Fruit fly (Drosophila melanogaster): Measurements from ENCODE around the gene Ir8a.

Gene Ir8a

dm6 chrX:9247171-9247783, 10.9 kb upstream of the Ir8a start, which contains the start of the genes amx and Dsor1:
Gene amx (minus strand): TSS chrX:9247336.
Gene Dsor1 (plus strand): TSS chrX:9247342.
- TF ChIP-seq noc (tag; optimal IDR thresholded peaks at IDR 0.05): no peak

DNA sequence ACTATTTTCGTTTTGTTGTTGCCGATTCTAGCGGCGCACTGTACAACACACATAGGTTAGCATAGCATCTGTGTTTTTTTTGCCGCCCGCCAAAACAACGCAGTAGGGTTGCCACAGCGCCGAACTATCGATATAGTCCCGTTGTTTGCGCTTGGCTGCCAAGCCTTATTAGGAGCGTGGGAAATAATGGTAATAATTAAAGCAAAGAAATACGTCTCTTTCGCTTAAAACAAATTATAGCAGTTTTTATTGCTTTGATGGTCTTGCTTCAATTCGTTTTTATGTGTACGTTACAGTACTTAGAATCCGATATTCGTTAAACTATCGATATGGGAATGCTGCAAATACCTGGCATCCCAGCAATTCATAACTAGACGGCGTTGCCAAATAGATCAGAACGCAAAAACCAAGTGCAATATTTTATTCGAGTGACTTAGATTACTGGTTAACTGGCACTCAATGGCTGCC, 7.1 kb upstream of the Ir8a start, which contains the start of the genes mxc and Larp7:
Gene mxc (minus strand): TSS at position 51 of the 468 bp plus-strand sequence.
Gene Larp7 (plus strand): TSS at position 401 of the 468 bp plus-strand sequence.
- no peak for TF ChIP-seq noc (tag; optimal IDR thresholded peaks at IDR 0.05)

DNA sequence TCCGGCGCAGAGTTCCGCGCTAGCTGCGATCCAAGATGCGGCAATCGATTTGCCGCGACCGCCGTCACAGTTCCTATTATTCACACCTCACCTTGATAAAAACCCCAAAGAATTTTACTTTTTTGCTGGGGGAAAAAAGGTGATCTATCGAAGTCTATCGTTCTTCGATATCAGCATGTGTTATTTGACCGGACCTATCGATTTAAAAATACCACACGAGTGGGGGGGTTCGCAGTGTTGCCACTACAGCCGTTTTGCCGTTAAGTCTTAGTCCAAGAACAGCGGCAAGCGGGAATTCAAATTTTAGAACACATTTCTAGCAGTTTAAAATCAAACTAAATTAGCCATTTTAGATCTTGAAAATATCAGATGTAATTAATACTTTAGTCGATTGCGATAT, 4.2 kb downstream of the Ir8a start, which contains the start of gene CG12121:
Gene CG12121 (minus strand): TSS at position 180 of the 400 bp plus-strand sequence.
- TF ChIP-seq noc (tag; optimal IDR thresholded peaks at IDR 0.05): no peak

DNA sequence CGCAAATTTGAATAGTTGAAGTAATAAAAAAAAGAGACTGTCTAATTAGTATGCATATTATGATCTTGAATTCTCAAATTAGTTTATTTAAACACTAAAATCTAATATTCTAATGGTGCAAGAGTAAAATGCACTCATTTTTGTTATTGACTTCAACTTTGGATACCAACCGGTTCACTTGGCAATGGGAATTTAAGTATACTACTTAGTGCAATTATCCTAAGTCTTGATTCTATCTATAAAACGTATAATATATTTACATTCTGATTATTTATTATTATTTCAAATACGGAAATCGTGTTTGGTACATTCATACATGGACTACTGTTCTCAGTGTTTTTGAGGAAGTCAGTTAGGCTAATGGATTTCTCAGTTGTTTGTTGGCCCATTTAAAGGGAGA, 9.5 kb downstream of the Ir8a start, which contains the start of gene Gr8a:
Gene Gr8a (plus strand): TSS at position 301 of the 400 bp plus-strand sequence.
- no peak for TF ChIP-seq noc (tag; optimal IDR thresholded peaks at IDR 0.05)

DNA sequence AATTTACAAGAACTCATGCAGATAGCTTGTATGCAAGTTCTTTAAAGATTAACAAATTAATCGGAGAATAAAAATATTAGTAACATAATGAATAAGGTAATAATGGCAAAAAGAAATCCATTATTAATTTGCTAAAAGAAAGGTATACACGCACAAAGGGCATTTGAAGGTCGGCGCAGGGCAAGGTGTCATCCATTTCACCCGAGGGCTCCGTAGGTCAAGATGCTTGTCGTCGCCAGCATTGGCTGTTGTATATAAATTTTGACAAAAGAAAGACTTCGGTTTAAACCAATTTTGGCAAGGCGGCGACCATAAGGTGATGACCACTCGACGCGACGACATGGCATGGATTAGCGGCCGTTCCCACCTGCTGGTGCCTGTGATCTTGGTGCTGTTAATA, 11.2 kb downstream of the Ir8a start, which contains the start of gene CG15370:
Gene CG15370 (plus strand): TSS at position 301 of the 400 bp plus-strand sequence.
- no peak for TF ChIP-seq noc (tag; optimal IDR thresholded peaks at IDR 0.05)

dm6 chrX:9224423-9224822, 12.0 kb downstream of the Ir8a start:
- no peak for TF ChIP-seq noc (tag; optimal IDR thresholded peaks at IDR 0.05)

DNA sequence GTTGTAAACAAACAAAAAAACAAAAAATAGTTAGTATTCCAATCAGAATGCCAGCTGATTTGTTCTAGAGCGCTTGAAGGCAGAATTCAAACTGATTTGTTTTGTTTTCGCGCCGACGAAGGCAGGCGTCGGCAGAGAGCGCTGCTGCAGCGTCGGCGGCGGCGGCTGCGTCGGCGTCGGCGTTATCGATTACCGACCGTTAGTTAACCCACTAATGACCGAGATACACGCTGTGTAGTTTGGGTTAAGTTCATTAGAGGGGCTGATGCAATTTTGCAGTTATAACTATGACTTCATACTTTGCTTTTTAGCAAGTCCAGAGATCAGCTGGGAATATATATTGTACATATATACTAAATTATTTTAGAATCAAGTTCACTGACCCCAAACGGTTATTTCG, 13.2 kb downstream of the Ir8a start, which contains the start of gene t:
Gene t (minus strand): TSS at position 76 of the 400 bp plus-strand sequence.
- TF ChIP-seq noc (tag; optimal IDR thresholded peaks at IDR 0.05): peak; percentile 15

- no peak for TF ChIP-seq noc (tag; optimal IDR thresholded peaks at IDR 0.05)
These were observed 16.0 kb downstream of the Ir8a start for dm6 chrX:9220434-9220833.

dm6 chrX:9216572-9216971, 19.8 kb downstream of the Ir8a start, which contains the start of gene CG15369:
Gene CG15369 (plus strand): TSS chrX:9216872.
- no peak for TF ChIP-seq noc (tag; optimal IDR thresholded peaks at IDR 0.05)

DNA sequence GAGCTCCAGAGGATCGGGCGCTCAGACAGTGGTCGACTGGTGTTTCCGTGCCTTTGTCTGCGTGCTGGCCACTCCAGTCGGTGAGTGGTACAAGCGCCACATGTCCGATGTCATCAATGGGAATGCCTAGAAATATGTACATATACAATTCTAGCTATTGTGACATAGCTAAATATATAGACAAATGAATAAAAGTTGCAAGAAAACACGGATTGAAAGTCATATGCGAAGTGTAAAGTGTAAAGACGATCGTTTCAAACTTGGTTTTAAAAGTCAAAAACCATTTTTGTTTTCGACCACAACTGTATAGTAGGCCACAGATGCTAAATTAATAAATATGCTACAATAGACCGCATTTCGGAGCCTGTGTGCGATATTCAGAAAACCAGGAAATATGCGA, 20.9 kb downstream of the Ir8a start, which contains the start of gene CG15368:
Gene CG15368 (plus strand): TSS at position 301 of the 400 bp plus-strand sequence.
- TF ChIP-seq noc (tag; optimal IDR thresholded peaks at IDR 0.05): no peak

DNA sequence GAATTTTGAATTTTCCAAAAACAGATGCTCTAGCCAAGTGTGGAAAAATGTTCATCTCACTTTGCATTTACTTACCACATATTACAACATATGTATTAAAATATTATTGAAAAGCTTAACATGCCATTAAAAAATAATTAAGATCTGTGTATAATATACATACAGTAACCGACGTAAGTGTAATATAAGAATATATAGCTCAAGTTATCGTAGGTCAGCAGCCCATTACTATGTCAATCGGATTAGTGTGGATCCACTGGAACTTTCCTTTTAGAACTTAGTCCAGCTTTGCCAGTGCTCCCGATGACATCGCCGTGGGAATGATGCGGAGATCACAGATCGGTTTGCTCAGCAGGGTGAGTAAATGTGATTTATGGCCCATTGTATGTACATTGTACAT, 21.8 kb downstream of the Ir8a start, which contains the start of gene Obp8a:
Gene Obp8a (plus strand): TSS at position 301 of the 400 bp plus-strand sequence.
- no peak for TF ChIP-seq noc (tag; optimal IDR thresholded peaks at IDR 0.05)

- no peak for TF ChIP-seq noc (tag; optimal IDR thresholded peaks at IDR 0.05)
These were observed 25.6 kb downstream of the Ir8a start, which contains the start of gene SmydA-9 for dm6 chrX:9210787-9211186. Gene SmydA-9 (minus strand): TSS chrX:9210887.

dm6 chrX:9201866-9202681, 34.3 kb downstream of the Ir8a start:
- peak; percentile 91 for TF ChIP-seq noc (tag; optimal IDR thresholded peaks at IDR 0.05)

DNA sequence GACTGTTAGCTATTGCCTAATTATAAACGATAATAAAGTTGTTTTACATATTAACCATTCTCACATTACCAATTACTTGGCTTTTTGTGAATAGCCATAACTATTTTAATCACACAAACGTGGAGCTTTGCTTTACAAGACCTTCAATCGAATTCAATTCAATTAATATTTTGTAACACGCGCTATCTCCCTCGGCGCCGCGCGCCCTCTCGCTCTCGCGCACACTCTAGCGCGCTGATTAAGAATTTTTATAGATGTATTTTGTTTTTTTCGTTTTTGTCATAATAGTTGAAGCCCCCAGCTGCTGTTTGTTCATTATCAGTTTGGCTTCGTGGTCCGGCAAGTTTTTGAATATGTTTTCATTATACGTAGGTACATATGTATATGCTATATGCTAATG, 35.3 kb downstream of the Ir8a start:
- TF ChIP-seq noc (tag; optimal IDR thresholded peaks at IDR 0.05): no peak

DNA sequence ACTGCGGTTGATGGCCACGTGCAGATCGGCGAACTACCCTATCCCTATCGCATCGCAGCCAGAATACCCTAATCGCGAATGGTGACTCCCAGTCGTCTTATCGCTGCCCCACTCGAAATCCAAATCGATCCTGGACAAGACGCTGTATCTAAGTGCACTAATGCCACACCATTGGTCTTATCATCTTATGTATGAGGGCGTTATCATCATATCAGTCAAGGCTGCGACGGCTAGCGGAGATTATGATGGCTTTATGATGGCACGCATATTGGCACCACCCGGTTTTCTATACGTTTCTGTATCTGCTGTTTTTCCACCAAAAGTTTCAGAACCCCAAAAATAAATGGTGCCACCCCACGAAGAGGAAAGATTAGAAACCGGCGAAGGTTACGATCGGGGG, 36.2 kb downstream of the Ir8a start:
- no peak for TF ChIP-seq noc (tag; optimal IDR thresholded peaks at IDR 0.05)

- peak; percentile 68 for TF ChIP-seq noc (tag; optimal IDR thresholded peaks at IDR 0.05)
These were observed 40.0 kb downstream of the Ir8a start, which contains the start of gene CG12118 for dm6 chrX:9196362-9196761. Gene CG12118 (minus strand): TSS chrX:9196414.

All from whole organism, larva.